Fruit fly (Drosophila melanogaster) S2 (cell line): ENCODE data around the gene p38a.

Experiments
- CG8478 ChIP-seq: fragments of >200 bp; optimal IDR thresholded peaks from 2 replicates; lab custom pipeline; 2018
- CTCF ChIP-seq, 2 experiments: fragments of >200 bp; optimal IDR thresholded peaks; 2 replicates each; lab custom pipeline; 2018

DNA sequence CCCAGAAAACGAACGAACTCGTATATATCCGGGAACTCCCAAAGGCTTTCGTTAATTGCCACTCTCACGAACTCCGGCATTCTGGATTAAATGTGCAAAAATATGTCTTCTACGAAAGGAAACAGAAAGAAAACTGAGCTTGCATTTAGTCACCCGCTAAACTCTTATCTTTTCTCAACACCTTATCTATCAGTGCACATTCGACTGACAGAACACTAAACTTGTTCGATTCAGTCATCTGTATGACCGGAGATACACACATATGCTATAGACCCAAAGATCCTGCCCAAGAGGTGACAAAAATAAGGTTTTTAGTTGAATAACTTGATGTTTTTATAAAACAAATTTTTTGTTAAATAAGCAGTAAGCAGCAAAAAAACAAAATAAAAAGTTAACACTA, 2.0 kb downstream of the p38a start, which contains the start of gene p38c:
- TF ChIP-seq CG8478 (lab: Kevin White, UChicago) (no peak), CTCF (optimal IDR thresholded peaks at IDR 0.05; lab: Kevin White, UChicago) (no peak)
